Worm (Caenorhabditis elegans): Measurements from ENCODE around the gene tba-9.
A peak's percentile ranks its signal among the peaks of the same experiment; 100 is the strongest.

The tba-9 gene

DNA sequence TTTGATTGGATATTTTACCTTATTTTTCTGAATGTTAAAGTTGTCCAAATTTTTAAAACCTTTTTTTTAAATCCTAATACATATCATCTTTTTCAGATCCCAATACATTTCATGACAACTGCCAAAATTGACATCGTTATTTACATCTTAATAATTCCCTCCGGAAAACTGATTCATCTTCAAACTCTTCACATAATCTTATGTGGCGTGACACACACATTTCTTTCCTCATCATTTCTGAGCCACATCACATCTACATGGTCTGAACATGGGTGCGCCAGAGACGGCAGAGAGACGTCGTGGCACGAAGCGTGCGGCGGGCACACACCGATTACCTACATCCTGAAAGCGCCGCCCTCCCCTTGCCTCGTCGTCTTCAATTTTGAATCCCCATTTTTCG, at the start of gene tba-9:
tba-9 (plus strand) TSS at position 301 of the 400 bp plus-strand sequence.
- TF ChIP-seq klf-2 (GFP tag; conservative IDR thresholded peaks at IDR 0.05) (no peak), tab-1 (GFP tag; IDR thresholded peaks at IDR 0.05) (no peak), ref-1 (GFP tag; conservative IDR thresholded peaks at IDR 0.05) (no peak), ztf-29 (GFP tag; IDR thresholded peaks at IDR 0.05) (no peak), T22C8.4 (GFP tag; IDR thresholded peaks at IDR 0.05) (no peak), cog-1 (tag; optimal IDR thresholded peaks at IDR 0.05) (no peak), ztf-23 (GFP tag; IDR thresholded peaks at IDR 0.05) (no peak), flt-1 (GFP tag; IDR thresholded peaks at IDR 0.05) (no peak), med-1 (GFP tag; optimal IDR thresholded peaks at IDR 0.05; ENCODE audit: insufficient read depth) (no peak)

DNA sequence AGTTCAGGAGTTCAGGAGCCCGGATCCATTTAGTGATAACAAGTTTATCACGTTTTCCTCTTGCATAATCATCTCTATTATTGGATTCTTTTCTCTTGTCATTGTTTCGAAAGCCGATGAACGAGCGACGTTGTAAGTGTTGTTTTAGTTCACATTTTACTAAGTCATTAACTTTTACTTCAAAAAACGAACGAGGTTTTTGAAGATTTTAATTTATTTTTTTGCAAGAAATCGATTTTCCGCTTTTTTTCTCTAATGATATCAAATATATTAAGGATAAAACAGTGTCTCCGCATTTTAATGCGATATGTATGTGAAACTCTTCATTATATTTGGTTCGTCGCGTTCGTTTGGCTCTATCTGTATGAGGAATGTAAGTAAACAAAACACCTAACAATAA, 47.8 kb upstream of the tba-9 start, which contains the start of gene F28B4.1:
F28B4.1 (plus strand) TSS at position 301 of the 400 bp plus-strand sequence.
- TF ChIP-seq klf-2 (GFP tag; conservative IDR thresholded peaks at IDR 0.05), result no peak
- no peak for TF ChIP-seq ref-1 (GFP tag; conservative IDR thresholded peaks at IDR 0.05)

DNA sequence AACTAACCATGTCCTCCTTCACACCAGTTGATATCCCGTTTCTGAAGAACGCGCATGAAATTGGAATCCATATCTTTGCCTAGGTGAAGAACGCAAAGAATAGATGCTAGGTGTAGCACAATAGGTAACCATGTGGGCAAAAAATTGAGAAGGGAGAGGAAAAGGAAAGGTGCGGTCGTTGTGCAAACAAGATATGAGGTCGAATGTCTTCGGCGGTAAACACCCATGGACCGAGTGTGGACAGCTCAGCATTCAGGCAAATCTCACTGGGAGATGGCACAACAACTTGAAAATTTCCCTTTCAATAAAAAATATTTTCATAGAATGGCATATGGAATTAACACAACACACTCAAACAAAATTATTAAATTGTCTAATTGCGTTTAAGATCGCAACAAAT, 43.1 kb upstream of the tba-9 start, which contains the start of gene F28B4.4:
F28B4.4 (minus strand) TSS at position 101 of the 400 bp plus-strand sequence.
- no peak for TF ChIP-seq ztf-23 (GFP tag; IDR thresholded peaks at IDR 0.05)

DNA sequence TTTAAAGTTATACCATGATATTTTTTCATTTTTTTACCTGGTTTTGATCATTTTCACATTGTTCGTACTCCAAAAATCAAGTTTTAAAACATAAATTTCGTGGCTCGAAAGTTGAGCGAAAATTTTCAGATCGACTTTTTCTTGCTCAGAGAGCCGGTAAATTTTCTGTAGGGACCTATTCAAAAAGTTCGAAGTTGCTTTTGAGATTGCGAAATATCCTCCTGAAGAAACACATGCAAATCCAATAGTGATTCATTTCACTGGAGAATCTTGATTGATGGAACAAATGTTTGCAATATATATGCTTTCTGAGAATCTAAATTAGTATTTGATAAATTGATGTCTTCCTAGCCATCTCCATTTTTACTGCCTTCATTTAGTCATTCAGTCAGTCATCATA, 35.9 kb upstream of the tba-9 start:
- TF ChIP-seq med-1 (GFP tag; optimal IDR thresholded peaks at IDR 0.05; ENCODE audit: insufficient read depth), result no peak
- no peak for TF ChIP-seq tab-1 (GFP tag; IDR thresholded peaks at IDR 0.05)
- no peak for TF ChIP-seq cog-1 (tag; optimal IDR thresholded peaks at IDR 0.05)
- TF ChIP-seq ztf-29 (GFP tag; IDR thresholded peaks at IDR 0.05), result no peak
- TF ChIP-seq flt-1 (GFP tag; IDR thresholded peaks at IDR 0.05), result no peak
- no peak for TF ChIP-seq klf-2 (GFP tag; conservative IDR thresholded peaks at IDR 0.05)
- TF ChIP-seq ztf-23 (GFP tag; IDR thresholded peaks at IDR 0.05), result no peak
- TF ChIP-seq T22C8.4 (GFP tag; IDR thresholded peaks at IDR 0.05), result no peak
- no peak for TF ChIP-seq ref-1 (GFP tag; conservative IDR thresholded peaks at IDR 0.05)

DNA sequence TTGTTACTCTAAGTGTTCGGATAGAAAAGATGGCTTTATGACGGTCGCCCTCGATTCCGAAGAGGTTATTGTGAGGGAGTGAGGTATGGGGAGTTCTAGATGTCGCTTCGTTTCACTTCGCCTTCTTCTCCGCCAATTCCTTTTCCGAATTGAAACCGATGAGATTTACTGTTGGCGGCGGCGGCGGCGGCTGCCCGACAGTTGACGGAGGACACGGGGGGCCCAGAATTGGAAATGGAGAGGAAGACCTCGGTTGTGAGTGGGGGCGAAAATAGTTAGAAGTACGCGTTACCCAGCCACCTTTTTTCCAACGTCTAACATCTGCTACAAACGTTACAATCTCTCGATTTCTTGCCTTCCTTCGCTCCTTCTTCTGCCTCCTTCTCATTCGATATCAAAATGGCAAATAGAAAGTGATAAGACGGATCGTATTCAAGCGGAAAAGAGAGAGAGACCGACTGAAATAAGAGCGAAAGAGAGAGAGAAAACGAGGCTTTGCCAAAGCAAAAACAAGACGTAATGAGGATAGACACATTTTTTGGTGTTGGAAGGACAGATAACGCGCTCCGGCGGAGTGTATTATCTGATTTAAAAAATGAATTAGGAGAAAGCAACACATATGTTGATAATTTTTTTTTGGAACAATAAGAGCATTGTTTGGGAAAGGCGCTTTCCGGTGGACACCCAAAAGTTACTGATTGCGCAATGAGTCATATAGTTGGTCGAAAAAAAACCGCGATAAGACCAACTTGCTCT, 34.4 kb upstream of the tba-9 start:
- TF ChIP-seq ztf-29 (GFP tag; IDR thresholded peaks at IDR 0.05) (no peak), med-1 (GFP tag; optimal IDR thresholded peaks at IDR 0.05; ENCODE audit: insufficient read depth) (no peak), klf-2 (GFP tag; conservative IDR thresholded peaks at IDR 0.05) (no peak), ztf-23 (GFP tag; IDR thresholded peaks at IDR 0.05) (0 out of 2 replicates have a peak, but pooled peaks have one; percentile 13), T22C8.4 (GFP tag; IDR thresholded peaks at IDR 0.05) (no peak), ref-1 (GFP tag; conservative IDR thresholded peaks at IDR 0.05) (no peak), tab-1 (GFP tag; IDR thresholded peaks at IDR 0.05) (no peak), cog-1 (tag; optimal IDR thresholded peaks at IDR 0.05) (no peak)

DNA sequence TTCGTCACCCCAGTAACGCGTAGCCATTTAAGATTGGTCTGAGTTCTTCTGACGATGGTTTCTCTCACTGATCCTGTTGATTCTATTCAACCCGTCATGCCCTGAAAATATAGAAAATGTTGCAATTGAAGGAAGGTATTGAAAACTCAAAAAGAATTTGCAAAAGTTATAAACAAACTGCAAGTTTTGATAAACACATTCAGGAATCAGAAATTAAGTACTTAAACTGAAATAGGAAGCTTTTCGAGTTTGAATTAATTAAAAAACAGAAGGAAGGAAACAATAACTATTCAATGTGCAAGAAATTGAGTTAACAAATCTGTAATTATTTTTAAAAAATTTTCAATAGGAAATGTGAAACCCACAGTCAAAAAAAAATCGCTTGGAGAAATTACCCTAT, 32.3 kb upstream of the tba-9 start, which contains the start of gene rgl-1:
rgl-1 (minus strand) TSS at position 101 of the 400 bp plus-strand sequence.
- TF ChIP-seq ztf-29 (GFP tag; IDR thresholded peaks at IDR 0.05) (no peak), T22C8.4 (GFP tag; IDR thresholded peaks at IDR 0.05) (no peak)

DNA sequence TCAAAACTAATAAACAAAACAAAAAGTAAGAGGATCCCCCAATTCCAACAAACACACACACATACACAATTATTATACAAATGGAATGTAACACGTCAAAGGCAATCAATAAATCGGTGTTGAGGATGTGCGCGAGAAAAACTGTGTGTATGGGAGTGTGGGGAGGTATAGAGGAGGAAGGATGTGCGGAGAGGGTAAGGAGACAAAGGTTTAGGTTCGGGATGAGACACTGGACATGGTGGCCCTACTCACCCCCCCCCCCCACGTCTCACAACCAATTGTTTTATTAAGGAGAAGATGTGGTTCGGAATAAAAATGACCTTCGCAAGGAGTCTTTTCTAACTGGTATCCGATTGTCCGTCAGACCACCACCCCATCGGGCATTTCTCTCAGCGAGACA, 29.5 kb upstream of the tba-9 start:
- TF ChIP-seq ztf-29 (GFP tag; IDR thresholded peaks at IDR 0.05) (no peak), ztf-23 (GFP tag; IDR thresholded peaks at IDR 0.05) (no peak), klf-2 (GFP tag; conservative IDR thresholded peaks at IDR 0.05) (no peak), flt-1 (GFP tag; IDR thresholded peaks at IDR 0.05) (no peak), T22C8.4 (GFP tag; IDR thresholded peaks at IDR 0.05) (peak; percentile 19; the same call in 1 of the 2 replicates)

DNA sequence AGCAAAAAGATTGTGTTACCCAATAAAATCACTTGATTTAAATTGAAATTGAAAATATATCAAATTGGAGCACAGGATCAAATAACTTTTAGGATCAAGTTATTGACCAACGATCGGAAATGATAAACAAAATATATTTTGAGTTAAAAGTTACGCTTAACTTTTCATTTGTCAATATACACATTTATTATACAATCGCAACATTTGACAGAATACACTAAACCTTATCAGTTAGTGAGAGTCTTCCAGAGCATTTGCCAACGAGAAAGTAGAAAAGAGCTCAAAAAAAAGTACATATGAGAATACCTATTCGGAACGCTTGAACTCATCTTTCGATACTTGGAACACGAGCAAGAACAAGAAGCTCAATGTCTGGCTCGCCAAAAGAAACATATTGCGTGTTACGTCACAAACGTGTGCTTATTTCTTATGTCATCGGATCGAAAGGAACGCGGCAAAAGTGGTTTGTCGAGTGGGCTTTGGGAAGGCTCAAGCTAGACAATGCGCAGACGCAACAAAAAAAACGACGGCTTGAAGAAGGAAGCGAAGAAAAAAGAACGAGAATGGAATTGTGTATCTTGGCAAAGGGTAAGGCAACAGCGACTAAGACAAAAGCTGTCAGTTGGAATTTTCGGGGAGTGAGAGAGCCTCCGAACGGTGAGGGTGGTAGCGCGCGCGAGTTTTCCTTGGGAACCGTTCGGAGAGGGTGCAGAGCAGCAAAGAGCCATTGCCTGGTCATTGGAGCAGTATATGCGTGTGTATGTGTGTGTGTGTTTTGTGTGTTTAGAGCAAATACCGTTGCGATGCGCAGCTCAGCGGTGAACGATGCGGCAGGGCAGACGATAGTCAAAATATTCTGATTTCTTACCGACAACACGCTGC, 26.0 kb upstream of the tba-9 start:
- no peak for TF ChIP-seq tab-1 (GFP tag; IDR thresholded peaks at IDR 0.05)
- no peak for TF ChIP-seq ztf-29 (GFP tag; IDR thresholded peaks at IDR 0.05)
- TF ChIP-seq cog-1 (tag; optimal IDR thresholded peaks at IDR 0.05), result no peak
- TF ChIP-seq T22C8.4 (GFP tag; IDR thresholded peaks at IDR 0.05), result no peak
- TF ChIP-seq ref-1 (GFP tag; conservative IDR thresholded peaks at IDR 0.05), result no peak
- no peak for TF ChIP-seq med-1 (GFP tag; optimal IDR thresholded peaks at IDR 0.05; ENCODE audit: insufficient read depth)
- TF ChIP-seq ztf-23 (GFP tag; IDR thresholded peaks at IDR 0.05), result no peak
- TF ChIP-seq klf-2 (GFP tag; conservative IDR thresholded peaks at IDR 0.05), result no peak
- TF ChIP-seq flt-1 (GFP tag; IDR thresholded peaks at IDR 0.05), result no peak

DNA sequence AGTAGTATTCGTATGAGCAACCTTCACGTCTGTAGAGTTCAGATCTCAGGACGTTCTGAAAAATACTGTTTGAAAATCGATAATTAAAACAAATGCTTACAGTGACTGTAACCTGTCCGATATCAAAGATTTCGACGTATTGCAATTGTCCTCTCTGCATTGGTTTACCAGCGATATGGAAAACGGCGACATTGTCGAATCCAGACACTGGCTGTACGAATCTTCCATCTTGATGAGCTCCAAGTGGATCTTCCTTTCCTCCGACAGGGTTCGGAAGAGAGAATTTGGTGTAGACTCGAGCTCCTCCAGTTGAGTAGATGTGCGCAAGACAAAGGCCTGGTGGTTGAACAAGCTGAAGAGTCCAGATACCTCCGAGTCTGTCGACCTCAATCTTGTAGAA, 23.9 kb upstream of the tba-9 start:
- TF ChIP-seq ztf-23 (GFP tag; IDR thresholded peaks at IDR 0.05) (no peak), ztf-29 (GFP tag; IDR thresholded peaks at IDR 0.05) (no peak), T22C8.4 (GFP tag; IDR thresholded peaks at IDR 0.05) (no peak), med-1 (GFP tag; optimal IDR thresholded peaks at IDR 0.05; ENCODE audit: insufficient read depth) (no peak), ref-1 (GFP tag; conservative IDR thresholded peaks at IDR 0.05) (no peak), cog-1 (tag; optimal IDR thresholded peaks at IDR 0.05) (no peak), tab-1 (GFP tag; IDR thresholded peaks at IDR 0.05) (no peak), klf-2 (GFP tag; conservative IDR thresholded peaks at IDR 0.05) (no peak), flt-1 (GFP tag; IDR thresholded peaks at IDR 0.05) (no peak)

DNA sequence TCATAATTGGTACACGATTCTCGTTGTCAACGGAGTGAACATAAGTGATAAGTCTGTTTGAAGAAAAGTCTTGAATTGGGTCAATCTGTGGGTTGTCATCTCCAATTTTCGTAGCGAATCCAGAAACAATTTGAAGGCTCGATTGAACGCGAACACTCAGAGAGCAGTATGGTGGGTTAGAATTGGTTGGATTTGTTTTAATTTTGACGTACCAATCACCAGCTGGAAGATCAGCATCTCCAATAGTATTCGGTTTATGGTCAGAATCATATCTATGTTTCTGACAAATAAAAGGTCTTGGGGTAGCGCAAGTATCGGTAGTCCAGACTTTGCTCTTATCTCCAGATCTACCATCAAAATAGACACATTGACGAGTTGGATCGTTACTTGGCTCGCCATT, 22.0 kb upstream of the tba-9 start:
- TF ChIP-seq klf-2 (GFP tag; conservative IDR thresholded peaks at IDR 0.05) (no peak), med-1 (GFP tag; optimal IDR thresholded peaks at IDR 0.05; ENCODE audit: insufficient read depth) (no peak), ref-1 (GFP tag; conservative IDR thresholded peaks at IDR 0.05) (no peak)
